Fruit fly (Drosophila melanogaster): ENCODE data around the gene Pak3.

Gene Pak3

dm6 chr3R:16502595-16503305, 49.1 kb upstream of the Pak3 start, which contains the start of gene CG42342 (continued):
- no peak for TF ChIP-seq CoRest (tag; optimal IDR thresholded peaks at IDR 0.05)
- peak; percentile 80 for TF ChIP-seq sens (GFP tag)
- TF ChIP-seq CG9817 (tag; optimal IDR thresholded peaks at IDR 0.05): no peak
- TF ChIP-seq Eip74EF (GFP tag; optimal IDR thresholded peaks at IDR 0.05): no peak
- peak; percentile 38 for TF ChIP-seq gcm (GFP tag; optimal IDR thresholded peaks at IDR 0.05)
- TF ChIP-seq ci (GFP tag; IDR thresholded peaks at IDR 0.05): 0 out of 3 replicates have a peak, but pooled peaks have one; percentile 6
- no peak for TF ChIP-seq CG31224 (GFP tag; IDR thresholded peaks at IDR 0.05)
- no peak for TF ChIP-seq Oaz (GFP tag; IDR thresholded peaks at IDR 0.05)
- TF ChIP-seq CG4360 (GFP tag; IDR thresholded peaks at IDR 0.05): 0 out of 2 replicates have a peak, but pooled peaks have one; percentile 15
- no peak for TF ChIP-seq Pdp1 (GFP tag; optimal IDR thresholded peaks at IDR 0.05)
- peak; percentile 20 for TF ChIP-seq nom (GFP tag; optimal IDR thresholded peaks at IDR 0.05)
- 0 out of 3 replicates have a peak, but pooled peaks have one; percentile 12 for TF ChIP-seq CG2199 (GFP tag; IDR thresholded peaks at IDR 0.05)
- peak; percentile 88 for TF ChIP-seq CG3163 (GFP tag; optimal IDR thresholded peaks at IDR 0.05)
- TF ChIP-seq CG8290 (GFP tag; optimal IDR thresholded peaks at IDR 0.05): no peak
- peak in 1 of 2 experiments; percentile 40 for TF ChIP-seq CG8290 (tag; optimal IDR thresholded peaks at IDR 0.05)
- no peak for TF ChIP-seq CG13424 (tag; optimal IDR thresholded peaks at IDR 0.05)
- peak; percentile 7 for TF ChIP-seq CG13894 (tag; optimal IDR thresholded peaks at IDR 0.05)
- no peak for TF ChIP-seq Rfx (GFP tag; IDR thresholded peaks at IDR 0.05)
- TF ChIP-seq cad (GFP tag; optimal IDR thresholded peaks at IDR 0.05): no peak
- peak in 1 of 2 experiments; percentile 11 for TF ChIP-seq eve (GFP tag; optimal IDR thresholded peaks at IDR 0.05)
- peak; percentile 36; the same call in 1 of the 2 replicates for TF ChIP-seq bbx (GFP tag; IDR thresholded peaks at IDR 0.05; ENCODE audit: partially characterized antibody)
- TF ChIP-seq bigmax (GFP tag; optimal IDR thresholded peaks at IDR 0.05): no peak
- no peak for TF ChIP-seq gce (GFP tag; IDR thresholded peaks at IDR 0.05)
- no peak for TF ChIP-seq ato (GFP tag; IDR thresholded peaks at IDR 0.05; ENCODE audit: partially characterized antibody)
- TF ChIP-seq abd-A (tag; optimal IDR thresholded peaks at IDR 0.05): peak; percentile 19
- TF ChIP-seq CG10147 (GFP tag; optimal IDR thresholded peaks at IDR 0.05): no peak
- TF ChIP-seq zfh2 (GFP tag; optimal IDR thresholded peaks at IDR 0.05): no peak
- TF ChIP-seq CG11504 (tag; optimal IDR thresholded peaks at IDR 0.05): peak; percentile 15
- peak; percentile 89 for TF ChIP-seq Jarid2 (GFP tag; optimal IDR thresholded peaks at IDR 0.05)
- no peak for TF ChIP-seq Mes4 (GFP tag; optimal IDR thresholded peaks at IDR 0.05)
- TF ChIP-seq Mad (GFP tag; optimal IDR thresholded peaks at IDR 0.05): no peak
- TF ChIP-seq Opbp (GFP tag; IDR thresholded peaks at IDR 0.05; ENCODE audit: partially characterized antibody): peak; percentile 49; the same call in 2 of the 3 replicates
- no peak for TF ChIP-seq Mrtf (GFP tag; IDR thresholded peaks at IDR 0.05)
- TF ChIP-seq CG8359 (GFP tag; optimal IDR thresholded peaks at IDR 0.05; ENCODE audit: borderline replicate concordance): no peak
- TF ChIP-seq CG13287 (GFP tag; IDR thresholded peaks at IDR 0.05; ENCODE audit: partially characterized antibody): no peak
- TF ChIP-seq odd (GFP tag; optimal IDR thresholded peaks at IDR 0.05): no peak
- TF ChIP-seq pros (GFP tag; optimal IDR thresholded peaks at IDR 0.05): peak; percentile 56
- no peak for TF ChIP-seq ap (GFP tag; IDR thresholded peaks at IDR 0.05)
- no peak for TF ChIP-seq Sry-δ (GFP tag; optimal IDR thresholded peaks at IDR 0.05)
